Fruit fly (Drosophila melanogaster): ENCODE measurements around the gene Lgr4.
A peak's percentile ranks its signal among the peaks of the same experiment; 100 is the strongest.

DNA sequence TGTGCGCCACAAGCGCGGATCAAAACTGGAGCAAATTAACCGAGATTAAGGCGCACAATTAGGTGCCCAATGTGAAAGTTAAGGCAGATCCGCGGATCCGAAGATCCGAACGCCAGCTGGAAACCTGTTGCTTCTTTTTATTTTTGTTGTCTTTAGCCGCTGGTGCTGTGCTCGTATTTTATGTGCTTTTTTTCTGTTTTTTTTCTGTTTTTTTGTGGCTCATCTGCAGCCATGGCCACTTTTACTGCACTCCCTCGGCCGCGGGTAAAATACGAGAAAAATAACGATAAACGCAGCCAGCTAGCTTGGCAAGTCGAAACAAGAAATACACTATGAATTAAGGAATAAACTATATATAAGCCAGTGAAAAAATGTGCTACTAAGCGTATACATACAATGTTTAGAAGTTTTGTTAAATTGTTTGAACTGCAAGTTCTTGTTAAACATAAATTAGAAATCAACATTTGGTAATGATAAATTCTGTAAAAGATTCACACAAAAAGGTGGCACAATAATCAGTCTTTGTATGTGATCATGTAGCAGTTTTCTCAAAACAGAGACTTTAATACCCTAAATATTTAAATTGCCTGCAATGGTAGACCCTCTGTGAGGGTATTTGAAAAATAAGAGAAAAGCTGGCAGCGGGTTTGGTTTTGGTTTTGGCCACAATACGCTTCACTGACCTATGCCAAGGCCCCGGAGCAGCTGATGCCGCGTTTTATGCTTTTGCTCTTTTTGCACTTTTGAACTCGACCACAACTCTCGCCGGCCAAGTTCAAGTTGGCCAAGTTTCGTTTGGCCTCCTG is 72.3 kb downstream of the Lgr4 start:
- no peak for TF ChIP-seq dmrt11E (tag; optimal IDR thresholded peaks at IDR 0.05)
- no peak for TF ChIP-seq Gug (GFP tag; IDR thresholded peaks at IDR 0.05)
- no peak for TF ChIP-seq Lhr (GFP tag; optimal IDR thresholded peaks at IDR 0.05)
- no peak for TF ChIP-seq jumu (GFP tag; optimal IDR thresholded peaks at IDR 0.05)
- TF ChIP-seq CG17802 (tag; optimal IDR thresholded peaks at IDR 0.05), result no peak
- peak; percentile 36; the same call in 1 of the 2 replicates for TF ChIP-seq CG31441 (GFP tag; IDR thresholded peaks at IDR 0.05)
- TF ChIP-seq Oaz (GFP tag; IDR thresholded peaks at IDR 0.05), result no peak
- TF ChIP-seq CrebB (tag; optimal IDR thresholded peaks at IDR 0.05), result no peak
- TF ChIP-seq BtbVII (GFP tag; optimal IDR thresholded peaks at IDR 0.05), result no peak

Data from whole organism, embryonic.